Worm (Caenorhabditis elegans) whole organism, late embryonic: ENCODE results near the gene sut-2.

Experiments
- ahr-1 ChIP-seq: sonication (generic microtip); optimal IDR thresholded peaks from 2 replicates; lab custom pipeline; 2016; ENCODE audit warnings: missing genetic modification characterization, missing compliant biosample characterization
- ceh-22 ChIP-seq: sonication (generic microtip); optimal IDR thresholded peaks from 2 replicates; lab custom pipeline; 2017; ENCODE audit warnings: missing biosample characterization, missing genetic modification characterization
- hlh-30 ChIP-seq: sonication (generic microtip); optimal IDR thresholded peaks from 2 replicates; lab custom pipeline; 2017; ENCODE audit warnings: antibody characterized with exemption, missing genetic modification characterization, missing compliant biosample characterization; ENCODE audit not compliant: insufficient read depth
- pag-3 ChIP-seq: sonication (generic microtip); optimal IDR thresholded peaks from 2 replicates; lab custom pipeline; 2016; ENCODE audit warnings: missing compliant biosample characterization, missing genetic modification characterization, borderline replicate concordance
- sox-4 ChIP-seq: sonication (generic microtip); optimal IDR thresholded peaks from 2 replicates; lab custom pipeline; 2017; ENCODE audit warnings: mild to moderate bottlenecking, missing genetic modification characterization, inconsistent platforms, missing compliant biosample characterization
- unc-86 ChIP-seq: sonication (generic microtip); optimal IDR thresholded peaks from 2 replicates; lab custom pipeline; 2016; ENCODE audit warnings: missing genetic modification characterization, missing compliant biosample characterization

- no peak for TF ChIP-seq ahr-1
- no peak for TF ChIP-seq ceh-22
- no peak for TF ChIP-seq hlh-30
- no peak for TF ChIP-seq unc-86 (tag; lab: Kevin White, UChicago)
- TF ChIP-seq sox-4 (tag; lab: Kevin White, UChicago) = no peak
- no peak for TF ChIP-seq pag-3 (tag; lab: Kevin White, UChicago)
Measured at ce11 chrV:4599225-4599624, 29.4 kb upstream of the sut-2 start.
